Worm (Caenorhabditis elegans) whole organism, late embryonic: ENCODE measurements around the gene srh-300.

Source experiments
- C08G9.2 ChIP-seq: sonication (generic microtip); optimal IDR thresholded peaks from 2 replicates; lab custom pipeline; 2016; ENCODE audit warnings: mild to moderate bottlenecking, missing genetic modification characterization, moderate library complexity, missing compliant biosample characterization
- C38D4.7 ChIP-seq: fragments of 200-800 bp; sonication (Bioruptor generic); optimal IDR thresholded peaks from 2 replicates; lab custom pipeline; 2018; ENCODE audit warnings: mild to moderate bottlenecking, missing genetic modification characterization, moderate library complexity, missing compliant biosample characterization
- F13H6.1 ChIP-seq: sonication (generic microtip); optimal IDR thresholded peaks from 2 replicates; lab custom pipeline; 2016; ENCODE audit warnings: missing genetic modification characterization, missing compliant biosample characterization
- K09A11.1 ChIP-seq: sonication (generic microtip); optimal IDR thresholded peaks from 2 replicates; lab custom pipeline; 2017; ENCODE audit warnings: antibody characterized with exemption, mild to moderate bottlenecking, missing genetic modification characterization, missing compliant biosample characterization; ENCODE audit not compliant: insufficient read depth
- T23F11.4 ChIP-seq: fragments of 200-800 bp; sonication (Bioruptor generic); optimal IDR thresholded peaks from 2 replicates; lab custom pipeline; 2018; ENCODE audit warnings: mild to moderate bottlenecking, missing genetic modification characterization, missing compliant biosample characterization
- Y22D7AL.16 ChIP-seq: sonication (generic microtip); optimal IDR thresholded peaks from 2 replicates; lab custom pipeline; 2016; ENCODE audit warnings: missing genetic modification characterization, missing compliant biosample characterization
- ahr-1 ChIP-seq: sonication (generic microtip); optimal IDR thresholded peaks from 2 replicates; lab custom pipeline; 2016; ENCODE audit warnings: missing genetic modification characterization, missing compliant biosample characterization
- ceh-14 ChIP-seq: sonication (generic microtip); optimal IDR thresholded peaks from 2 replicates; lab custom pipeline; 2016; ENCODE audit warnings: missing genotype, missing genetic modification characterization, missing compliant biosample characterization
- ceh-18 ChIP-seq: sonication (generic microtip); optimal IDR thresholded peaks from 2 replicates; lab custom pipeline; 2016; ENCODE audit warnings: missing genetic modification characterization, missing compliant biosample characterization
- ceh-19 ChIP-seq: fragments of 200-800 bp; sonication (Bioruptor generic); optimal IDR thresholded peaks from 2 replicates; lab custom pipeline; 2018; ENCODE audit warnings: mild to moderate bottlenecking, missing genetic modification characterization, missing compliant biosample characterization
- ceh-22 ChIP-seq: sonication (generic microtip); optimal IDR thresholded peaks from 2 replicates; lab custom pipeline; 2017; ENCODE audit warnings: missing biosample characterization, missing genetic modification characterization
- ceh-30 ChIP-seq: fragments of 150-350 bp; optimal IDR thresholded peaks from 2 replicates; lab custom pipeline; 2014; ENCODE audit warnings: missing biosample characterization, missing genetic modification characterization
- ceh-31 ChIP-seq: sonication (generic microtip); optimal IDR thresholded peaks from 2 replicates; lab custom pipeline; 2016; ENCODE audit warnings: missing genetic modification characterization, missing compliant biosample characterization
- ceh-34 ChIP-seq: sonication (generic microtip); optimal IDR thresholded peaks from 2 replicates; lab custom pipeline; 2016; ENCODE audit warnings: mild to moderate bottlenecking, missing genetic modification characterization, missing compliant biosample characterization
- dve-1 ChIP-seq: sonication (generic microtip); optimal IDR thresholded peaks from 2 replicates; lab custom pipeline; 2017; ENCODE audit warnings: antibody characterized with exemption, mild to moderate bottlenecking, missing genetic modification characterization, missing compliant biosample characterization
- elt-4 ChIP-seq: sonication (generic microtip); optimal IDR thresholded peaks from 2 replicates; lab custom pipeline; 2016; ENCODE audit warnings: missing genetic modification characterization, missing compliant biosample characterization
- ets-4 ChIP-seq: sonication (generic microtip); optimal IDR thresholded peaks from 2 replicates; lab custom pipeline; 2016; ENCODE audit warnings: missing genetic modification characterization, missing compliant biosample characterization
- fkh-10 ChIP-seq: fragments of 150-350 bp; optimal IDR thresholded peaks from 2 replicates; lab custom pipeline; 2014; ENCODE audit warnings: missing biosample characterization, missing genetic modification reagents, missing genetic modification characterization
- gmeb-2 ChIP-seq: sonication (generic microtip); optimal IDR thresholded peaks from 2 replicates; lab custom pipeline; 2016; ENCODE audit warnings: missing genetic modification characterization, inconsistent platforms, missing compliant biosample characterization
- hlh-30 ChIP-seq: sonication (generic microtip); optimal IDR thresholded peaks from 2 replicates; lab custom pipeline; 2017; ENCODE audit warnings: antibody characterized with exemption, missing genetic modification characterization, missing compliant biosample characterization; ENCODE audit not compliant: insufficient read depth
- hlh-6 ChIP-seq: sonication (generic microtip); optimal IDR thresholded peaks from 2 replicates; lab custom pipeline; 2016; ENCODE audit warnings: missing genotype, missing genetic modification characterization, missing compliant biosample characterization
- hlh-8 ChIP-seq: sonication (generic microtip); optimal IDR thresholded peaks from 2 replicates; lab custom pipeline; 2016; ENCODE audit warnings: missing genotype, missing genetic modification characterization, missing compliant biosample characterization
- lim-6 ChIP-seq: sonication (generic microtip); optimal IDR thresholded peaks from 2 replicates; lab custom pipeline; 2016; ENCODE audit warnings: missing genetic modification characterization, missing compliant biosample characterization
- nfya-1 ChIP-seq: sonication (generic microtip); optimal IDR thresholded peaks from 2 replicates; lab custom pipeline; 2017; ENCODE audit warnings: missing genetic modification characterization, mild to moderate bottlenecking, missing compliant biosample characterization, antibody characterized with exemption, moderate library complexity
- npax-4 ChIP-seq: sonication (generic microtip); optimal IDR thresholded peaks from 2 replicates; lab custom pipeline; 2016; ENCODE audit warnings: missing genetic modification characterization, missing compliant biosample characterization
- odd-2 ChIP-seq: sonication (generic microtip); optimal IDR thresholded peaks from 2 replicates; lab custom pipeline; 2017; ENCODE audit warnings: antibody characterized with exemption, mild to moderate bottlenecking, missing genetic modification characterization, missing compliant biosample characterization
- pag-3 ChIP-seq: sonication (generic microtip); optimal IDR thresholded peaks from 2 replicates; lab custom pipeline; 2016; ENCODE audit warnings: missing compliant biosample characterization, missing genetic modification characterization, borderline replicate concordance
- pat-9 ChIP-seq: fragments of 200-800 bp; sonication (Bioruptor generic); optimal IDR thresholded peaks from 2 replicates; lab custom pipeline; 2018; ENCODE audit warnings: mild to moderate bottlenecking, missing genetic modification characterization, moderate library complexity, missing compliant biosample characterization
- pax-1 ChIP-seq: fragments of 150-350 bp; optimal IDR thresholded peaks from 2 replicates; lab custom pipeline; 2014; ENCODE audit warnings: missing biosample characterization, missing genetic modification characterization
- pha-2 ChIP-seq: sonication (generic microtip); optimal IDR thresholded peaks from 2 replicates; lab custom pipeline; 2017; ENCODE audit warnings: mild to moderate bottlenecking, missing genetic modification characterization, missing compliant biosample characterization
- pros-1 ChIP-seq: fragments of 150-350 bp; optimal IDR thresholded peaks from 2 replicates; lab custom pipeline; 2014; ENCODE audit warnings: missing biosample characterization, missing genetic modification reagents, missing genetic modification characterization
- rnt-1 ChIP-seq: sonication (generic microtip); optimal IDR thresholded peaks from 2 replicates; lab custom pipeline; 2016; ENCODE audit warnings: missing genetic modification characterization, missing compliant biosample characterization
- sox-2 ChIP-seq: fragments of 200-800 bp; sonication (Bioruptor generic); IDR thresholded peaks from 2 replicates; pipeline ENCODE4 v1.3.6; 2022; ENCODE audit warnings: missing genetic modification reagents, missing genetic modification characterization, missing compliant biosample characterization
- sox-4 ChIP-seq: sonication (generic microtip); optimal IDR thresholded peaks from 2 replicates; lab custom pipeline; 2017; ENCODE audit warnings: mild to moderate bottlenecking, missing genetic modification characterization, inconsistent platforms, missing compliant biosample characterization
- syd-9 ChIP-seq: sonication (generic microtip); optimal IDR thresholded peaks from 2 replicates; lab custom pipeline; 2016; ENCODE audit warnings: mild to moderate bottlenecking, missing genetic modification characterization, moderate library complexity, missing compliant biosample characterization
- tbx-2 ChIP-seq: sonication (generic microtip); optimal IDR thresholded peaks from 2 replicates; lab custom pipeline; 2016; ENCODE audit warnings: missing genetic modification characterization, missing compliant biosample characterization
- tbx-7 ChIP-seq: sonication (generic microtip); optimal IDR thresholded peaks from 2 replicates; lab custom pipeline; 2016; ENCODE audit warnings: missing genotype, missing genetic modification characterization, missing compliant biosample characterization
- unc-42 ChIP-seq: sonication (generic microtip); optimal IDR thresholded peaks from 2 replicates; lab custom pipeline; 2016; ENCODE audit warnings: missing genotype, missing genetic modification characterization, missing compliant biosample characterization
- unc-55 ChIP-seq: sonication (generic microtip); optimal IDR thresholded peaks from 2 replicates; lab custom pipeline; 2017; ENCODE audit warnings: missing biosample characterization, missing genetic modification reagents, missing genetic modification characterization
- unc-86 ChIP-seq: sonication (generic microtip); optimal IDR thresholded peaks from 2 replicates; lab custom pipeline; 2016; ENCODE audit warnings: missing genetic modification characterization, missing compliant biosample characterization

srh-300 gene

ce11 chrV:17857901-17858300 lies 36.0 kb downstream of the srh-300 start:
- TF ChIP-seq sox-4 (tag; lab: Kevin White, UChicago): no peak
- no peak for TF ChIP-seq T23F11.4
- TF ChIP-seq C08G9.2 (tag; lab: Kevin White, UChicago): peak; percentile 34
- TF ChIP-seq ceh-18 (tag; lab: Kevin White, UChicago): peak; percentile 86
- TF ChIP-seq syd-9: peak; percentile 34
- peak; percentile 97 for TF ChIP-seq unc-42 (tag; lab: Kevin White, UChicago)
- peak; percentile 65 for TF ChIP-seq F13H6.1 (tag; lab: Kevin White, UChicago)
- no peak for TF ChIP-seq ahr-1 (tag; lab: Kevin White, UChicago)
- peak; percentile 74 for TF ChIP-seq unc-55 (GFP tag; lab: Kevin White, UChicago)
- peak; percentile 83 for TF ChIP-seq ceh-31 (tag; lab: Kevin White, UChicago)
- TF ChIP-seq lim-6 (tag; lab: Kevin White, UChicago): no peak
- TF ChIP-seq Y22D7AL.16: no peak
- peak; percentile 98 for TF ChIP-seq nfya-1 (tag; lab: Kevin White, UChicago)
- peak; percentile 47 for TF ChIP-seq hlh-6
- TF ChIP-seq dve-1 (tag; lab: Kevin White, UChicago): peak; percentile 57
- peak; percentile 55 for TF ChIP-seq fkh-10 (GFP tag; lab: Kevin White, UChicago)
- peak; percentile 15 for TF ChIP-seq pros-1 (tag; lab: Kevin White, UChicago)
- TF ChIP-seq tbx-7 (tag; lab: Kevin White, UChicago): no peak
- TF ChIP-seq ceh-19: peak; percentile 23
- peak; percentile 37 for TF ChIP-seq tbx-2 (tag; lab: Kevin White, UChicago)
- no peak for TF ChIP-seq pat-9 (tag; lab: Kevin White, UChicago)
- peak; percentile 58 for TF ChIP-seq ceh-34 (tag; lab: Kevin White, UChicago)
- peak; percentile 55 for TF ChIP-seq hlh-30
- TF ChIP-seq unc-86 (tag; lab: Kevin White, UChicago): peak; percentile 16
- peak; percentile 46 for TF ChIP-seq ets-4
- TF ChIP-seq pag-3 (tag; lab: Kevin White, UChicago): peak; percentile 67
- peak; percentile 77 for TF ChIP-seq ceh-14 (tag; lab: Kevin White, UChicago)
- TF ChIP-seq rnt-1: peak; percentile 58
- TF ChIP-seq, all 69 proteins: peak for 21

ce11 chrV:17859065-17859464 lies 37.2 kb downstream of the srh-300 start:
- TF ChIP-seq Y22D7AL.16 (no peak), C38D4.7 (GFP tag; lab: Kevin White, UChicago) (no peak)

- TF ChIP-seq K09A11.1 (tag; lab: Kevin White, UChicago): no peak
- TF ChIP-seq ceh-30: no peak
- TF ChIP-seq dve-1 (tag; lab: Kevin White, UChicago): no peak
- TF ChIP-seq pax-1 (tag; lab: Kevin White, UChicago): no peak
- no peak for TF ChIP-seq elt-4
- TF ChIP-seq gmeb-2: no peak
- TF ChIP-seq odd-2 (tag; lab: Kevin White, UChicago): no peak
- TF ChIP-seq sox-2: no peak
- TF ChIP-seq npax-4 (tag; lab: Kevin White, UChicago): no peak
- no peak for TF ChIP-seq ceh-22
- TF ChIP-seq hlh-8 (tag; lab: Kevin White, UChicago): no peak
- no peak for TF ChIP-seq ceh-14 (tag; lab: Kevin White, UChicago)
- no peak for TF ChIP-seq pha-2 (tag; lab: Kevin White, UChicago)
Measured at ce11 chrV:17859519-17859918, 37.6 kb downstream of the srh-300 start.
